Fruit fly (Drosophila melanogaster): ENCODE results near the gene scf.

dm6 chr3L:1349397-1349796 lies 50.9 kb downstream of the scf start:
- TF ChIP-seq inv (GFP tag; IDR thresholded peaks at IDR 0.05; ENCODE audit: partially characterized antibody) (no peak), BEAF-32 (GFP tag; optimal IDR thresholded peaks at IDR 0.05) (no peak), Awh (GFP tag; IDR thresholded peaks at IDR 0.05) (no peak), kay (GFP tag; optimal IDR thresholded peaks at IDR 0.05) (no peak), Dref (GFP tag; IDR thresholded peaks at IDR 0.05) (no peak), tgo (GFP tag; IDR thresholded peaks at IDR 0.05) (no peak), cad (GFP tag; optimal IDR thresholded peaks at IDR 0.05) (no peak), CG6791 (GFP tag; IDR thresholded peaks at IDR 0.05; ENCODE audit: partially characterized antibody) (no peak), Antp (GFP tag; optimal IDR thresholded peaks at IDR 0.05) (no peak), pita (GFP tag; optimal IDR thresholded peaks at IDR 0.05) (no peak), CG33557 (GFP tag; optimal IDR thresholded peaks at IDR 0.05) (no peak), CG7963 (GFP tag; IDR thresholded peaks at IDR 0.05; ENCODE audit: partially characterized antibody) (no peak)
